Worm (Caenorhabditis elegans): ENCODE data around the gene F58G1.3.

- no peak for TF ChIP-seq ama-1 (optimal IDR thresholded peaks at IDR 0.05)
- no peak for TF ChIP-seq aly-2 (tag; optimal IDR thresholded peaks at IDR 0.05)
- no peak for TF ChIP-seq mab-5 (tag; optimal IDR thresholded peaks at IDR 0.05)
- TF ChIP-seq lin-39 (tag; optimal IDR thresholded peaks at IDR 0.05) = no peak
- no peak for TF ChIP-seq snpc-4 (tag; optimal IDR thresholded peaks at IDR 0.05)
- no peak for TF ChIP-seq ceh-16 (tag; optimal IDR thresholded peaks at IDR 0.05)
- no peak for TF ChIP-seq nhr-25 (tag; optimal IDR thresholded peaks at IDR 0.05)
- TF ChIP-seq mdl-1 (tag; optimal IDR thresholded peaks at IDR 0.05) = no peak
- TF ChIP-seq nhr-12 (tag; optimal IDR thresholded peaks at IDR 0.05) = no peak
- TF ChIP-seq nhr-21 (tag; optimal IDR thresholded peaks at IDR 0.05) = no peak
- no peak for TF ChIP-seq ceh-82 (tag; optimal IDR thresholded peaks at IDR 0.05)
- no peak for TF ChIP-seq ZK546.5 (tag; optimal IDR thresholded peaks at IDR 0.05)
These were observed 35.7 kb downstream of the F58G1.3 start for ce11 chrII:12892407-12892806.

Measured in whole organism, L2 larva.